Fruit fly (Drosophila melanogaster) whole organism, pupa: Measurements from ENCODE around the gene CG43347.

ENCODE experiments used
- CG10348 ChIP-seq: fragments of 200-800 bp; sonication (Bioruptor generic); IDR thresholded peaks from 2 replicates; pipeline ENCODE4 v1.3.6; 2022; ENCODE audit warnings: missing biosample characterization, missing genetic modification characterization
- CG15710 ChIP-seq: fragments of 200-800 bp; sonication (Bioruptor generic); optimal IDR thresholded peaks from 2 replicates; lab custom pipeline; 2018; ENCODE audit warnings: missing biosample characterization, mild to moderate bottlenecking, missing genetic modification characterization, moderate library complexity
- CG9948 ChIP-seq: fragments of 200-800 bp; sonication (Bioruptor generic); optimal IDR thresholded peaks from 2 replicates; lab custom pipeline; 2018; ENCODE audit warnings: missing biosample characterization, mild to moderate bottlenecking, missing genetic modification characterization, moderate library complexity
- D1 ChIP-seq: fragments of 200-800 bp; sonication (Bioruptor generic); optimal IDR thresholded peaks from 2 replicates; lab custom pipeline; 2018; ENCODE audit warnings: missing biosample characterization, mild to moderate bottlenecking, missing genetic modification characterization, moderate library complexity
- Pif1B ChIP-seq: fragments of 200-800 bp; sonication (Bioruptor generic); optimal IDR thresholded peaks from 3 replicates; lab custom pipeline; 2016; ENCODE audit warnings: missing biosample characterization, missing genetic modification characterization
- Snoo ChIP-seq: fragments of 200-800 bp; sonication (Bioruptor generic); optimal IDR thresholded peaks from 3 replicates; lab custom pipeline; 2017; ENCODE audit warnings: missing biosample characterization, mild to moderate bottlenecking, missing genetic modification characterization, inconsistent platforms
- gl ChIP-seq: fragments of 200-800 bp; sonication (Bioruptor generic); optimal IDR thresholded peaks from 2 replicates; lab custom pipeline; 2018; ENCODE audit warnings: missing biosample characterization, mild to moderate bottlenecking, missing genetic modification characterization

dm6 chrX:10558060-10558459 lies 61.9 kb downstream of the CG43347 start:
- no peak for TF ChIP-seq D1 (tag; lab: Kevin White, UChicago)
- no peak for TF ChIP-seq Snoo
- no peak for TF ChIP-seq CG9948 (tag; lab: Kevin White, UChicago)
- no peak for TF ChIP-seq CG10348 (GFP tag; lab: Robert Waterston, UW)
- no peak for TF ChIP-seq CG15710 (tag; lab: Kevin White, UChicago)
- TF ChIP-seq Pif1B (GFP tag; lab: Kevin White, UChicago): no peak
- no peak for TF ChIP-seq gl (tag; lab: Kevin White, UChicago)
